Worm (Caenorhabditis elegans) whole organism, L4/young adult: ENCODE results near the gene wago-10.

ENCODE experiments used
- W03F9.2 ChIP-seq: fragments of 150-350 bp; optimal IDR thresholded peaks from 2 replicates; lab custom pipeline; 2014; ENCODE audit warnings: missing biosample characterization, missing genetic modification characterization
- dao-5 ChIP-seq: sonication (generic microtip); optimal IDR thresholded peaks from 2 replicates; lab custom pipeline; 2016; ENCODE audit warnings: missing genotype, missing genetic modification characterization, moderate library complexity, missing compliant biosample characterization
- him-1 ChIP-seq: sonication (generic microtip); optimal IDR thresholded peaks from 2 replicates; lab custom pipeline; 2016; ENCODE audit warnings: missing genotype, missing genetic modification reagents, missing genetic modification characterization, missing compliant biosample characterization

DNA sequence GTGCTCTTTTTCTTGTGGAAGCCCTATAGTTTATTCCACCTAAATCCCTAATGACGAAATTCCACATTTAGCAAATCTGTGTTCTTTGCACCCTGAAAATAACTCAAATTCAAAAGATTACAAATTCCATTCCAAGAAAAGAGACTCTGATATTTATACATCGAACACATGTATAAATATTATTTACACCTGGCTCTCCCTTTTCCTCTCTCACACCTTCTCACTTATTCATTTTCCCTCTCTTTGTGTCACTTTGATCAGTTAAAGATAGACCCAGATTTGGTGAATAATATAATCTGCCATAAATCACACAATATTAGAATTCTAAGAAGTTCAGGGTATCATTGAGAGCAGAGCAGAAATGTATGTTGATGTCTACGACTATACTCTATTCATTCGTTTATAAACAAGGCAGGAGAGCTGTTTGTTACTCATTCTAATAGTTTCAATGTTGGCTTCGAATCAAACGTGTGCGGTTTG, 49.0 kb downstream of the wago-10 start, which contains the start of gene nhr-254:
- TF ChIP-seq him-1 (tag; lab: Kevin White, UChicago) (no peak), W03F9.2 (tag; lab: Kevin White, UChicago) (no peak), dao-5 (tag; lab: Kevin White, UChicago) (no peak)
